Fruit fly (Drosophila melanogaster) whole organism, embryonic: Measurements from ENCODE around the gene CG3862.

Experiments
- Adf1 ChIP-seq: fragments of 200-800 bp; sonication (Bioruptor generic); IDR thresholded peaks from 2 replicates; pipeline ENCODE4 v1.3.6; 2022; ENCODE audit warnings: missing biosample characterization, missing genetic modification characterization
- CG10543 ChIP-seq: fragments of 200-800 bp; sonication (Bioruptor generic); optimal IDR thresholded peaks from 3 replicates; lab custom pipeline; 2017; ENCODE audit warnings: missing biosample characterization, mild to moderate bottlenecking, missing genetic modification characterization, moderate library complexity
- CG11504 ChIP-seq: fragments of 200-800 bp; sonication (Bioruptor generic); optimal IDR thresholded peaks from 3 replicates; lab custom pipeline; 2019; ENCODE audit warnings: missing biosample characterization, mild to moderate bottlenecking, missing genetic modification characterization, moderate library complexity
- CG11696 ChIP-seq: fragments of 200-800 bp; sonication (Bioruptor generic); IDR thresholded peaks from 2 replicates; pipeline ENCODE4 v1.3.6; 2022; ENCODE audit warnings: missing biosample characterization, missing genetic modification characterization
- CG13894 ChIP-seq: fragments of 200-800 bp; sonication (Bioruptor generic); optimal IDR thresholded peaks from 3 replicates; lab custom pipeline; 2018; ENCODE audit warnings: missing biosample characterization, mild to moderate bottlenecking, missing genetic modification characterization, moderate library complexity
- CG15601 ChIP-seq: fragments of 200-800 bp; sonication (Bioruptor generic); optimal IDR thresholded peaks from 3 replicates; lab custom pipeline; 2019; ENCODE audit warnings: missing biosample characterization, mild to moderate bottlenecking, missing genetic modification characterization, moderate library complexity
- CG15696 ChIP-seq: fragments of 200-800 bp; sonication (Bioruptor generic); optimal IDR thresholded peaks from 2 replicates; lab custom pipeline; 2019; ENCODE audit warnings: missing biosample characterization, mild to moderate bottlenecking, missing genetic modification characterization, moderate library complexity
- CG16813 ChIP-seq: fragments of 200-800 bp; sonication (Bioruptor generic); IDR thresholded peaks from 3 replicates; pipeline ENCODE4 v1.3.6; 2022; ENCODE audit warnings: missing biosample characterization, missing genetic modification characterization; ENCODE audit not compliant: partially characterized antibody
- CG17612 ChIP-seq: fragments of 200-800 bp; sonication (Bioruptor generic); IDR thresholded peaks from 2 replicates; pipeline ENCODE4 v1.3.6; 2022; ENCODE audit warnings: missing biosample characterization, missing genetic modification characterization
- CG1792 ChIP-seq: fragments of 200-800 bp; sonication (Bioruptor generic); optimal IDR thresholded peaks from 2 replicates; lab custom pipeline; 2016; ENCODE audit warnings: missing biosample characterization, missing genetic modification characterization
- CG18599 ChIP-seq: fragments of 200-800 bp; sonication (Bioruptor generic); optimal IDR thresholded peaks from 3 replicates; lab custom pipeline; 2017; ENCODE audit warnings: missing biosample characterization, missing genetic modification characterization, mild to moderate bottlenecking, moderate library complexity, missing genetic modification reagents
- CG3281 ChIP-seq: fragments of 200-800 bp; sonication (Bioruptor generic); optimal IDR thresholded peaks from 3 replicates; lab custom pipeline; 2017; ENCODE audit warnings: missing biosample characterization, mild to moderate bottlenecking, missing genetic modification characterization
- CG34376 ChIP-seq: fragments of 200-800 bp; sonication (Bioruptor generic); optimal IDR thresholded peaks from 2 replicates; lab custom pipeline; 2018; ENCODE audit warnings: missing biosample characterization, mild to moderate bottlenecking, missing genetic modification characterization
- CG3995 ChIP-seq: fragments of 200-800 bp; sonication (Bioruptor generic); optimal IDR thresholded peaks from 3 replicates; lab custom pipeline; 2016; ENCODE audit warnings: missing biosample characterization, missing genetic modification characterization
- CG4360 ChIP-seq: fragments of 200-800 bp; sonication (Bioruptor generic); IDR thresholded peaks from 2 replicates; pipeline ENCODE4 v1.3.6; 2022; ENCODE audit warnings: missing biosample characterization, missing genetic modification characterization
- CG43689 ChIP-seq: fragments of 200-800 bp; sonication (Bioruptor generic); IDR thresholded peaks from 2 replicates; pipeline ENCODE4 v1.3.6; 2022; ENCODE audit warnings: missing biosample characterization, missing genetic modification characterization
- CG7839 ChIP-seq: fragments of 200-800 bp; sonication (Bioruptor generic); optimal IDR thresholded peaks from 3 replicates; lab custom pipeline; 2018; ENCODE audit warnings: missing biosample characterization, mild to moderate bottlenecking, missing genetic modification characterization, moderate library complexity
- CG8089 ChIP-seq: fragments of 200-800 bp; sonication (Bioruptor generic); optimal IDR thresholded peaks from 3 replicates; lab custom pipeline; 2016; ENCODE audit warnings: missing biosample characterization, missing genetic modification characterization
- CG8388 ChIP-seq: fragments of 200-800 bp; sonication (Bioruptor generic); optimal IDR thresholded peaks from 2 replicates; lab custom pipeline; 2019; ENCODE audit warnings: missing biosample characterization, mild to moderate bottlenecking, missing genetic modification characterization, moderate library complexity
- CG9437 ChIP-seq: fragments of 200-800 bp; sonication (Bioruptor generic); optimal IDR thresholded peaks from 2 replicates; lab custom pipeline; 2018; ENCODE audit warnings: missing biosample characterization, mild to moderate bottlenecking, missing genetic modification characterization
- CG9932 ChIP-seq: fragments of 200-800 bp; sonication (Bioruptor generic); IDR thresholded peaks from 2 replicates; pipeline ENCODE4 v1.3.6; 2022; ENCODE audit warnings: missing biosample characterization, missing genetic modification characterization
- CoRest ChIP-seq: fragments of 200-800 bp; sonication (Bioruptor generic); optimal IDR thresholded peaks from 3 replicates; lab custom pipeline; 2018; ENCODE audit warnings: missing biosample characterization, mild to moderate bottlenecking, missing genetic modification characterization, moderate library complexity
- Dp ChIP-seq: fragments of 200-800 bp; sonication (Bioruptor generic); optimal IDR thresholded peaks from 2 replicates; lab custom pipeline; 2018; ENCODE audit warnings: missing biosample characterization, mild to moderate bottlenecking, missing genetic modification characterization, moderate library complexity
- Ets65A ChIP-seq: fragments of 200-800 bp; sonication (Bioruptor generic); peaks from one replicate; lab custom pipeline; 2016; ENCODE audit warnings: missing biosample characterization, missing genetic modification characterization
- Ets97D ChIP-seq: fragments of 200-800 bp; sonication (Bioruptor generic); optimal IDR thresholded peaks from 3 replicates; lab custom pipeline; 2016; ENCODE audit warnings: missing biosample characterization, missing genetic modification characterization
- Fer3 ChIP-seq: fragments of 200-800 bp; sonication (Bioruptor generic); optimal IDR thresholded peaks from 2 replicates; lab custom pipeline; 2018; ENCODE audit warnings: missing biosample characterization, mild to moderate bottlenecking, missing genetic modification characterization, moderate library complexity
- Hmx ChIP-seq: fragments of 200-800 bp; sonication (Bioruptor generic); optimal IDR thresholded peaks from 2 replicates; lab custom pipeline; 2016; ENCODE audit warnings: missing biosample characterization, missing genetic modification characterization
- MESR4 ChIP-seq: fragments of 200-800 bp; sonication (Bioruptor generic); optimal IDR thresholded peaks from 2 replicates; lab custom pipeline; 2018; ENCODE audit warnings: missing biosample characterization, mild to moderate bottlenecking, missing genetic modification characterization, moderate library complexity
- NC2α ChIP-seq: fragments of 200-800 bp; sonication (Bioruptor generic); optimal IDR thresholded peaks from 2 replicates; lab custom pipeline; 2016; ENCODE audit warnings: missing biosample characterization, missing genetic modification characterization
- Opbp ChIP-seq: fragments of 200-800 bp; sonication (Bioruptor generic); IDR thresholded peaks from 3 replicates; pipeline ENCODE4 v1.3.6; 2022; ENCODE audit warnings: missing biosample characterization, missing genetic modification characterization; ENCODE audit not compliant: partially characterized antibody
- Pdp1 ChIP-seq, 2 experiments: fragments of 200-800 bp; sonication (Bioruptor generic); optimal IDR thresholded peaks; 3 replicates each; lab custom pipeline; 2016; ENCODE audit warnings: missing biosample characterization in 2 of 2, missing genetic modification characterization in 2 of 2, mild to moderate bottlenecking in 1 of 2, moderate library complexity in 1 of 2
- Side ChIP-seq: fragments of 200-800 bp; sonication (Bioruptor generic); optimal IDR thresholded peaks from 2 replicates; lab custom pipeline; 2016; ENCODE audit warnings: missing biosample characterization, missing genetic modification characterization
- Usf ChIP-seq: fragments of 200-800 bp; sonication (Bioruptor generic); optimal IDR thresholded peaks from 2 replicates; lab custom pipeline; 2017; ENCODE audit warnings: missing genotype, missing biosample characterization, missing genetic modification characterization
- Vsx1 ChIP-seq: fragments of 200-800 bp; sonication (Bioruptor generic); optimal IDR thresholded peaks from 2 replicates; lab custom pipeline; 2017; ENCODE audit warnings: missing biosample characterization, mild to moderate bottlenecking, missing genetic modification characterization, missing genetic modification reagents
- ase ChIP-seq: fragments of 200-800 bp; sonication (Bioruptor generic); IDR thresholded peaks from 3 replicates; pipeline ENCODE4 v1.3.6; 2022; ENCODE audit warnings: missing biosample characterization, missing genetic modification characterization
- ash1 ChIP-seq: fragments of 200-800 bp; sonication (Bioruptor generic); optimal IDR thresholded peaks from 2 replicates; lab custom pipeline; 2018; ENCODE audit warnings: missing biosample characterization, mild to moderate bottlenecking, missing genetic modification characterization
- btn ChIP-seq: fragments of 200-800 bp; sonication (Bioruptor generic); optimal IDR thresholded peaks from 2 replicates; lab custom pipeline; 2016; ENCODE audit warnings: missing biosample characterization, missing genetic modification characterization
- cg ChIP-seq: fragments of 200-800 bp; sonication (Bioruptor generic); optimal IDR thresholded peaks from 3 replicates; lab custom pipeline; 2019; ENCODE audit warnings: missing biosample characterization, mild to moderate bottlenecking, missing genetic modification characterization, moderate library complexity
- crol ChIP-seq: fragments of 200-800 bp; sonication (Bioruptor generic); IDR thresholded peaks from 2 replicates; pipeline ENCODE4 v1.3.6; 2022; ENCODE audit warnings: missing biosample characterization, missing genetic modification characterization
- emc ChIP-seq: fragments of 200-800 bp; sonication (Bioruptor generic); optimal IDR thresholded peaks from 2 replicates; lab custom pipeline; 2016; ENCODE audit warnings: missing biosample characterization, missing genetic modification characterization
- gem ChIP-seq: fragments of 200-800 bp; sonication (Bioruptor generic); optimal IDR thresholded peaks from 2 replicates; lab custom pipeline; 2019; ENCODE audit warnings: missing biosample characterization, mild to moderate bottlenecking, missing genetic modification characterization, moderate library complexity
- grau ChIP-seq: fragments of 200-800 bp; optimal IDR thresholded peaks from 3 replicates; lab custom pipeline; 2019; ENCODE audit warnings: missing biosample characterization, mild to moderate bottlenecking, missing genetic modification characterization, moderate library complexity
- her ChIP-seq: fragments of 200-800 bp; sonication (Bioruptor generic); optimal IDR thresholded peaks from 2 replicates; lab custom pipeline; 2016; ENCODE audit warnings: missing biosample characterization, missing genetic modification characterization
- lbe ChIP-seq: fragments of 200-800 bp; sonication (Bioruptor generic); optimal IDR thresholded peaks from 2 replicates; lab custom pipeline; 2016; ENCODE audit warnings: missing biosample characterization, mild to moderate bottlenecking, missing genetic modification characterization
- org-1 ChIP-seq: fragments of 200-800 bp; sonication (Bioruptor generic); optimal IDR thresholded peaks from 2 replicates; lab custom pipeline; 2017; ENCODE audit warnings: missing biosample characterization, missing genetic modification characterization
- pros ChIP-seq: fragments of 200-800 bp; sonication (Bioruptor generic); optimal IDR thresholded peaks from 3 replicates; lab custom pipeline; 2019; ENCODE audit warnings: missing biosample characterization, mild to moderate bottlenecking, missing genetic modification characterization, moderate library complexity
- pzg ChIP-seq: fragments of 200-800 bp; sonication (Bioruptor generic); optimal IDR thresholded peaks from 3 replicates; lab custom pipeline; 2018; ENCODE audit warnings: missing biosample characterization, mild to moderate bottlenecking, missing genetic modification characterization, moderate library complexity
- rib ChIP-seq: fragments of 200-800 bp; sonication (Bioruptor generic); IDR thresholded peaks from 2 replicates; pipeline ENCODE4 v1.3.6; 2022; ENCODE audit warnings: missing biosample characterization, missing genetic modification characterization
- salm ChIP-seq: fragments of 200-800 bp; sonication (Bioruptor generic); optimal IDR thresholded peaks from 2 replicates; lab custom pipeline; 2018; ENCODE audit warnings: missing biosample characterization, mild to moderate bottlenecking, missing genetic modification characterization
- tx ChIP-seq: fragments of 200-800 bp; sonication (Bioruptor generic); optimal IDR thresholded peaks from 2 replicates; lab custom pipeline; 2016; ENCODE audit warnings: missing biosample characterization, missing genetic modification characterization

CG3862 gene

dm6 chr2L:850727-851257 is 25.1 kb upstream of the CG3862 start, which contains the start of gene drongo (continued):
- peak; percentile 75 for TF ChIP-seq Opbp (GFP tag; lab: Robert Waterston, UW)
- TF ChIP-seq CG15696 (tag; lab: Kevin White, UChicago): no peak
- peak; percentile 67 for TF ChIP-seq her
- TF ChIP-seq ash1 (GFP tag; lab: Kevin White, UChicago): peak; percentile 37
- peak; percentile 80 for TF ChIP-seq cg (GFP tag; lab: Kevin White, UChicago)
- TF ChIP-seq CG3995 (GFP tag; lab: Kevin White, UChicago): peak; percentile 17
- peak; percentile 48 for TF ChIP-seq CG11504 (tag; lab: Kevin White, UChicago)
- no peak for TF ChIP-seq emc (GFP tag; lab: Kevin White, UChicago)
- TF ChIP-seq org-1: no peak
- TF ChIP-seq CG34376 (GFP tag; lab: Kevin White, UChicago): peak; percentile 57
- TF ChIP-seq Dp (GFP tag; lab: Kevin White, UChicago): peak; percentile 95
- no peak for TF ChIP-seq Hmx (GFP tag; lab: Kevin White, UChicago)
- peak; percentile 52; the same call in 1 of the 2 replicates for TF ChIP-seq Adf1 (GFP tag; lab: Robert Waterston, UW)
- peak; percentile 32; the same call in 1 of the 2 replicates for TF ChIP-seq CG9932 (GFP tag; lab: Robert Waterston, UW)
- peak; percentile 23 for TF ChIP-seq CoRest (tag; lab: Kevin White, UChicago)
- no peak for TF ChIP-seq CG1792 (GFP tag; lab: Kevin White, UChicago)
- no peak for TF ChIP-seq CG11696 (GFP tag; lab: Robert Waterston, UW)
- TF ChIP-seq gem (tag; lab: Kevin White, UChicago): no peak
- TF ChIP-seq CG7839 (tag; lab: Kevin White, UChicago): peak; percentile 11
- TF ChIP-seq Ets65A (GFP tag; lab: Kevin White, UChicago): no peak
- TF ChIP-seq lbe (GFP tag; lab: Kevin White, UChicago): no peak
- peak; percentile 23 for TF ChIP-seq Fer3 (tag; lab: Kevin White, UChicago)
- no peak for TF ChIP-seq Usf (GFP tag; lab: Kevin White, UChicago)
- TF ChIP-seq CG10543 (GFP tag; lab: Kevin White, UChicago): peak; percentile 76
- peak; percentile 28 for TF ChIP-seq CG9437 (GFP tag; lab: Kevin White, UChicago)
- no peak for TF ChIP-seq btn (GFP tag; lab: Kevin White, UChicago)
- TF ChIP-seq ase (GFP tag; lab: Robert Waterston, UW): no peak
- no peak for TF ChIP-seq NC2α (GFP tag; lab: Kevin White, UChicago)
- 0 out of 2 replicates have a peak, but pooled peaks have one; percentile 10 for TF ChIP-seq CG43689 (GFP tag; lab: Robert Waterston, UW)
- TF ChIP-seq grau (tag; lab: Kevin White, UChicago): peak; percentile 25
- TF ChIP-seq CG15601 (tag; lab: Kevin White, UChicago): peak; percentile 68
- peak; percentile 66 for TF ChIP-seq Ets97D (GFP tag; lab: Kevin White, UChicago)
- TF ChIP-seq CG3281 (GFP tag; lab: Kevin White, UChicago): peak; percentile 41
- TF ChIP-seq Pdp1 (GFP tag; optimal IDR thresholded peaks at IDR 0.05; lab: Kevin White, UChicago): peak in 1 of 2 experiments; percentile 29
- TF ChIP-seq CG13894 (tag; lab: Kevin White, UChicago): peak; percentile 71
- peak; percentile 98 for TF ChIP-seq pzg
- TF ChIP-seq crol: peak; percentile 46; the same call in 1 of the 2 replicates
- peak; percentile 9 for TF ChIP-seq Vsx1 (GFP tag; lab: Kevin White, UChicago)
- no peak for TF ChIP-seq CG8388 (GFP tag; lab: Kevin White, UChicago)
- peak; percentile 50; the same call in 1 of the 3 replicates for TF ChIP-seq CG16813 (GFP tag; lab: Robert Waterston, UW)
- peak; percentile 67 for TF ChIP-seq salm (tag; lab: Kevin White, UChicago)
- peak; percentile 17 for TF ChIP-seq CG8089 (GFP tag; lab: Kevin White, UChicago)
- TF ChIP-seq MESR4 (GFP tag; lab: Kevin White, UChicago): peak; percentile 83
- no peak for TF ChIP-seq CG17612
- no peak for TF ChIP-seq Side
- peak; percentile 85 for TF ChIP-seq rib (GFP tag; lab: Robert Waterston, UW)
- peak; percentile 24 for TF ChIP-seq CG18599
- peak; percentile 99 for TF ChIP-seq CG4360 (GFP tag; lab: Robert Waterston, UW)
- peak; percentile 42 for TF ChIP-seq pros
- TF ChIP-seq tx: no peak
